Fruit fly (Drosophila melanogaster) whole organism, embryonic: Measurements from ENCODE around the gene Cow.

Experiments
- Bdp1 ChIP-seq: fragments of 200-800 bp; sonication (Bioruptor generic); optimal IDR thresholded peaks from 3 replicates; lab custom pipeline; 2016; ENCODE audit warnings: missing biosample characterization, missing genetic modification characterization
- CG12155 ChIP-seq: fragments of 200-800 bp; sonication (Bioruptor generic); optimal IDR thresholded peaks from 3 replicates; lab custom pipeline; 2016; ENCODE audit warnings: missing biosample characterization, missing genetic modification characterization
- CG6854 ChIP-seq: fragments of 200-800 bp; sonication (Bioruptor generic); optimal IDR thresholded peaks from 3 replicates; lab custom pipeline; 2017; ENCODE audit warnings: missing biosample characterization, mild to moderate bottlenecking, missing genetic modification characterization
- Gug ChIP-seq: fragments of 200-800 bp; sonication (Bioruptor generic); IDR thresholded peaks from 4 replicates; pipeline ENCODE4 v1.3.6; 2022; ENCODE audit warnings: missing biosample characterization, missing genetic modification characterization
- Lpt ChIP-seq: fragments of >200 bp; optimal IDR thresholded peaks from 2 replicates; lab custom pipeline; 2018; ENCODE audit warnings: missing biosample characterization, missing genetic modification characterization
- salm ChIP-seq: fragments of 200-800 bp; sonication (Bioruptor generic); optimal IDR thresholded peaks from 2 replicates; lab custom pipeline; 2018; ENCODE audit warnings: missing biosample characterization, mild to moderate bottlenecking, missing genetic modification characterization
- sens ChIP-seq: fragments of 200-800 bp; sonication (Bioruptor generic); peaks from one replicate; lab custom pipeline; 2016; ENCODE audit warnings: missing biosample characterization, missing genetic modification characterization
- sima ChIP-seq: fragments of 200-800 bp; sonication (Bioruptor generic); optimal IDR thresholded peaks from 2 replicates; lab custom pipeline; 2016; ENCODE audit warnings: missing biosample characterization, missing genetic modification characterization

DNA sequence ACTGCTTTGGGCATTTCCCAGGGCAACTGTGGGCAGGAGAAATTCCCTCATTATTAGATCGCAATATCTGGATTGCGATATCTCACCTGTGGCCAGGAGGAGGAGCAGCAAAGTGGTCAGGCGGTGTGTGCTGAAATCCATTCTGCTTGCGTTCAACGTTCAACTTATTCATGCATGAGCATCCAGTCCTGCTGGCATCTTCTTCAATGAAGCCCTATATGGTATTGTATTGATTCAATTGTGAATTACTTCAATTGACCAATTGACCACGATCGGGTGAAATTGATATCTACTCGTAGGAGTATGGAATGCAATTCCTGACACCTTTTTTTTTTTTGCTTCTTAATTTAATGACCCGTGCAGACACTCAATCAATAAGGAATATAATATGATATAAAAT is 56.4 kb downstream of the Cow start:
- no peak for TF ChIP-seq CG12155 (GFP tag; lab: Kevin White, UChicago)
- no peak for TF ChIP-seq CG6854
- TF ChIP-seq Lpt: no peak
- no peak for TF ChIP-seq Gug (GFP tag; lab: Robert Waterston, UW)
- no peak for TF ChIP-seq sima (GFP tag; lab: Kevin White, UChicago)
- no peak for TF ChIP-seq sens (GFP tag; lab: Kevin White, UChicago)
- no peak for TF ChIP-seq Bdp1 (GFP tag; lab: Kevin White, UChicago)
- no peak for TF ChIP-seq salm (tag; lab: Kevin White, UChicago)
